Worm (Caenorhabditis elegans) whole organism, L4 larva: ENCODE data around the gene Y39A1A.27.

Experiments
- F26F4.8 ChIP-seq: fragments of 200-800 bp; sonication (Bioruptor generic); conservative IDR thresholded peaks from 2 replicates; pipeline ENCODE4 v1.3.6; 2022; ENCODE audit warnings: missing genetic modification characterization, missing compliant biosample characterization
- F44E2.7 ChIP-seq: fragments of 200-800 bp; sonication (Bioruptor generic); IDR thresholded peaks from 2 replicates; pipeline ENCODE4 v2.1.2; 2022; ENCODE audit warnings: missing genetic modification characterization, missing compliant biosample characterization
- Y5F2A.4 ChIP-seq: fragments of 200-800 bp; sonication (Bioruptor generic); optimal IDR thresholded peaks from 2 replicates; lab custom pipeline; 2018; ENCODE audit warnings: mild to moderate bottlenecking, missing genetic modification characterization, missing compliant biosample characterization
- ZK337.2 ChIP-seq: fragments of 200-800 bp; sonication (Bioruptor generic); IDR thresholded peaks from 2 replicates; pipeline ENCODE4 v1.3.6; 2022; ENCODE audit warnings: missing genetic modification reagents, missing genetic modification characterization, missing compliant biosample characterization
- aha-1 ChIP-seq: fragments of 150-350 bp; peaks from one replicate; lab custom pipeline; 2014; ENCODE audit warnings: missing biosample characterization, missing genetic modification characterization
- aly-2 ChIP-seq: sonication (generic microtip); optimal IDR thresholded peaks from 2 replicates; lab custom pipeline; 2018; ENCODE audit warnings: missing biosample characterization, missing genetic modification characterization
- arid-1 ChIP-seq: fragments of 200-800 bp; sonication (Bioruptor generic); conservative IDR thresholded peaks from 2 replicates; pipeline ENCODE4 v1.3.6; 2022; ENCODE audit warnings: missing genetic modification reagents, missing genetic modification characterization, missing compliant biosample characterization
- ceh-28 ChIP-seq: fragments of 150-350 bp; optimal IDR thresholded peaks from 2 replicates; lab custom pipeline; 2014; ENCODE audit warnings: missing biosample characterization, missing genetic modification reagents, missing genetic modification characterization
- ceh-82 ChIP-seq: sonication (generic microtip); optimal IDR thresholded peaks from 2 replicates; lab custom pipeline; 2017; ENCODE audit warnings: missing biosample characterization, missing genetic modification characterization
- daf-16 ChIP-seq, 3 experiments: sonication (generic microtip); optimal IDR thresholded peaks; 2 replicates each; lab custom pipeline; 2016 to 2017; ENCODE audit warnings: missing genetic modification characterization in 3 of 3, missing genetic modification reagents in 3 of 3, mild to moderate bottlenecking in 2 of 3, missing compliant biosample characterization in 2 of 3, missing biosample characterization in 1 of 3, moderate library complexity in 1 of 3
- dmd-6 ChIP-seq: fragments of 200-800 bp; sonication (Bioruptor generic); IDR thresholded peaks from 2 replicates; pipeline ENCODE4 v1.3.6; 2022; ENCODE audit warnings: missing genetic modification reagents, missing genetic modification characterization, missing compliant biosample characterization
- dpl-1 ChIP-seq: fragments of 150-350 bp; optimal IDR thresholded peaks from 2 replicates; lab custom pipeline; 2014; ENCODE audit warnings: missing biosample characterization, missing genetic modification reagents, missing genetic modification characterization
- duxl-1 ChIP-seq: sonication (generic microtip); optimal IDR thresholded peaks from 2 replicates; lab custom pipeline; 2016; ENCODE audit warnings: mild to moderate bottlenecking, missing genetic modification characterization, moderate library complexity, missing compliant biosample characterization; ENCODE audit not compliant: poor library complexity
- dve-1 ChIP-seq: sonication (generic microtip); optimal IDR thresholded peaks from 2 replicates; lab custom pipeline; 2017; ENCODE audit warnings: antibody characterized with exemption, mild to moderate bottlenecking, missing genetic modification characterization, missing compliant biosample characterization; ENCODE audit not compliant: insufficient read depth
- lin-1 ChIP-seq: fragments of 200-800 bp; sonication (Bioruptor generic); IDR thresholded peaks from 2 replicates; pipeline ENCODE4 v1.3.6; 2022; ENCODE audit warnings: missing genetic modification reagents, missing genetic modification characterization, missing compliant biosample characterization
- lin-13 ChIP-seq: fragments of 150-350 bp; optimal IDR thresholded peaks from 2 replicates; lab custom pipeline; 2014; ENCODE audit warnings: missing biosample characterization, missing genetic modification reagents, missing genetic modification characterization
- lin-38 ChIP-seq: fragments of 200-800 bp; sonication (Bioruptor generic); IDR thresholded peaks from 2 replicates; pipeline ENCODE4 v1.3.6; 2022; ENCODE audit warnings: missing genetic modification reagents, missing genetic modification characterization, missing compliant biosample characterization
- mes-2 ChIP-seq: sonication (generic microtip); optimal IDR thresholded peaks from 2 replicates; lab custom pipeline; 2016; ENCODE audit warnings: missing genotype, mild to moderate bottlenecking, missing genetic modification characterization, missing compliant biosample characterization; ENCODE audit not compliant: poor library complexity, severe bottlenecking
- nhr-10 ChIP-seq: fragments of 150-350 bp; optimal IDR thresholded peaks from 2 replicates; lab custom pipeline; 2014; ENCODE audit warnings: missing biosample characterization, missing genetic modification characterization
- nhr-102 ChIP-seq: sonication (generic microtip); optimal IDR thresholded peaks from 2 replicates; lab custom pipeline; 2016; ENCODE audit warnings: mild to moderate bottlenecking, missing genetic modification characterization, moderate library complexity, missing compliant biosample characterization
- nhr-111 ChIP-seq: fragments of 200-800 bp; sonication (Bioruptor generic); optimal IDR thresholded peaks from 2 replicates; lab custom pipeline; 2018; ENCODE audit warnings: mild to moderate bottlenecking, missing genetic modification characterization, missing compliant biosample characterization
- nhr-25 ChIP-seq: sonication (generic microtip); optimal IDR thresholded peaks from 2 replicates; lab custom pipeline; 2017; ENCODE audit warnings: missing genetic modification characterization, mild to moderate bottlenecking, missing compliant biosample characterization, antibody characterized with exemption, moderate library complexity, borderline replicate concordance; ENCODE audit not compliant: insufficient read depth
- nhr-28 ChIP-seq: fragments of 150-350 bp; optimal IDR thresholded peaks from 2 replicates; lab custom pipeline; 2014; ENCODE audit warnings: missing biosample characterization, missing genetic modification characterization
- nhr-6 ChIP-seq: fragments of 150-350 bp; optimal IDR thresholded peaks from 2 replicates; lab custom pipeline; 2014; ENCODE audit warnings: missing biosample characterization, missing genetic modification characterization
- pqm-1 ChIP-seq: sonication (generic microtip); optimal IDR thresholded peaks from 2 replicates; lab custom pipeline; 2017; ENCODE audit warnings: missing biosample characterization, missing genetic modification characterization
- saeg-2 ChIP-seq: fragments of 200-800 bp; sonication (Bioruptor generic); IDR thresholded peaks from 2 replicates; pipeline ENCODE4 v1.3.6; 2022; ENCODE audit warnings: missing genetic modification reagents, missing genetic modification characterization, missing compliant biosample characterization
- spr-1 ChIP-seq: sonication (generic microtip); optimal IDR thresholded peaks from 2 replicates; lab custom pipeline; 2016; ENCODE audit warnings: mild to moderate bottlenecking, missing genetic modification characterization, missing compliant biosample characterization
- spr-3 ChIP-seq: fragments of 200-800 bp; sonication (Bioruptor generic); optimal IDR thresholded peaks from 2 replicates; lab custom pipeline; 2018; ENCODE audit warnings: mild to moderate bottlenecking, missing genetic modification characterization, missing compliant biosample characterization
- tra-1 ChIP-seq: fragments of 200-800 bp; sonication (Bioruptor generic); IDR thresholded peaks from 2 replicates; pipeline ENCODE4 v1.3.6; 2022; ENCODE audit warnings: missing genetic modification reagents, missing genetic modification characterization, missing compliant biosample characterization
- unc-62 ChIP-seq, 3 experiments: fragments of 150-350 bp in 1 of 3; sonication (generic microtip); optimal IDR thresholded peaks in 2 of 3; peaks in 1 of 3; 1 replicate in 1 of 3; 2 replicates in 2 of 3; lab custom pipeline; 2014 to 2017; ENCODE audit warnings: missing biosample characterization in 3 of 3, missing genetic modification characterization in 3 of 3, missing genetic modification reagents in 3 of 3, missing genotype in 1 of 3
- vab-7 ChIP-seq: fragments of 200-800 bp; sonication (Bioruptor generic); IDR thresholded peaks from 2 replicates; pipeline ENCODE4 v1.3.6; 2022; ENCODE audit warnings: missing genetic modification reagents, missing genetic modification characterization, missing compliant biosample characterization

The Y39A1A.27 gene

DNA sequence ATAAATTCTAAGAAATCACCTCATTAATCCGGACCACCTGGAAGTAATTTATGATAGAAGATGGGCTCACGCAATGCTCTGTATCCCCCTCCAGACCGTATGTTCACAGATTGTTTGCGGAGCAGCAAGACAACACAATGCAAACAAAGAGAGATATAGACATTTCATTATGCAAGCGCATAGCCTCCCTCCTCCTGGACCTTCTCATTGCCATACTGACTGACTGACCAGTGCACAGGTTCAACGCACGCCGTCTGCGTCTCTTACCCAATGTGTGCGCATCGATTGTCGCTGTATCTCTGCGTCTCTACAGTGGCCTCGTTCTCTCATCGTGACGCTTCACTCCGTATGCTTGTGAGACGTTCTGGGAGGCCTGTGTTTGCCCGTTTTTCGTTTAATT, 12.9 kb downstream of the Y39A1A.27 start (continued):
- peak; percentile 2 for TF ChIP-seq dve-1
- no peak for TF ChIP-seq nhr-10 (tag; lab: Kevin White, UChicago)
- no peak for TF ChIP-seq tra-1 (GFP tag; lab: Robert Waterston, UW)
- TF ChIP-seq ZK337.2 (GFP tag; lab: Robert Waterston, UW): no peak
- peak; percentile 34 for TF ChIP-seq ceh-28
- no peak for TF ChIP-seq vab-7 (GFP tag; lab: Robert Waterston, UW)
- no peak for TF ChIP-seq lin-13 (GFP tag; lab: Kevin White, UChicago)
- TF ChIP-seq Y5F2A.4 (GFP tag; lab: Kevin White, UChicago): no peak
- TF ChIP-seq unc-62 (GFP tag; optimal IDR thresholded peaks at IDR 0.05 in 1 of 2; lab: Kevin White, UChicago): peak in 1 of 2 experiments; percentile 94
- TF ChIP-seq unc-62 (tag; optimal IDR thresholded peaks at IDR 0.05; lab: Kevin White, UChicago): no peak
- TF ChIP-seq nhr-6 (tag; lab: Kevin White, UChicago): peak; percentile 24
- no peak for TF ChIP-seq arid-1 (GFP tag; lab: Robert Waterston, UW)
- TF ChIP-seq nhr-111 (GFP tag; lab: Kevin White, UChicago): no peak
- TF ChIP-seq mes-2: peak; percentile 70
- TF ChIP-seq nhr-25: no peak
- TF ChIP-seq nhr-102 (tag; lab: Kevin White, UChicago): no peak
- TF ChIP-seq spr-1 (tag; lab: Kevin White, UChicago): no peak
- TF ChIP-seq lin-1 (GFP tag; lab: Robert Waterston, UW): no peak
- no peak for TF ChIP-seq F44E2.7 (GFP tag; lab: Robert Waterston, UW)

DNA sequence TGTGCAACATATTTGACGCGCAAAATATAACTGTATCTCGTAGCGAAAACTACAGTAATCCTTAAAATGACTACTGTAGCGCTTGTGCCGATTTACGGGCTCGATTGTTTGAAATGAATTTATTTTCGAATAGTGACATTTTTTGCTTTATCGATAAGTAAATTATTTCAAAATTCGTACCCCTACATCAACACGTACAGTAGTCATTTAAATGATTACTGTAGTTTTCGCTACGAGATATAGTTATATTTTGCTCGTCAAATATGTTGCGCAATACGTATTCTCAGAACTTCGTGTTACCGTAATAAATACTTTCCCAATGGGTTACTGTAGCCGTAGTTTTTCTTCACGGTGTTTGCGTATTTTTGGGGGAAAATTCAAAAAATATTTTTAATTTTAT, 14.1 kb downstream of the Y39A1A.27 start:
- TF ChIP-seq lin-38 (GFP tag; lab: Robert Waterston, UW) (no peak), dve-1 (no peak), duxl-1 (tag; lab: Kevin White, UChicago) (no peak)

DNA sequence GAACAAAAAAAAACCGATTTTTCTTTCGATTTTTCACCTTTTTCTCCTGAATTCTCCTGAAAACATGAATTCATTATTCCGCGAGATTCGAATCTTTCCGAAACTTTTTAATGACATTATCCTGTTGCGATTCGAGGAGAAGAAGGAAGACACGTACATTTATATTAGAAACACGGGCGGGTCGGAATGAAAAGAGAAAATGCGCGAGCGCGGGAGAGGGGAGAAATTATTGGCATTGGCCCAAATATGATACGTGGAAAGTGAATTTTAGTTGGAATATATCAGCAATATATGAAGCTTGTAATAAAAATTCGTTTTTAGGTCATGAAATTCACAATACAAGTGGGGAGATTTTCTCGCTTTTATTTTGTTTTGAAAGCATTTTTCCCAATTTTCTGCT, 14.7 kb downstream of the Y39A1A.27 start:
- TF ChIP-seq aly-2 (tag; lab: Kevin White, UChicago): no peak
- peak; percentile 84 for TF ChIP-seq aha-1 (tag; lab: Kevin White, UChicago)

DNA sequence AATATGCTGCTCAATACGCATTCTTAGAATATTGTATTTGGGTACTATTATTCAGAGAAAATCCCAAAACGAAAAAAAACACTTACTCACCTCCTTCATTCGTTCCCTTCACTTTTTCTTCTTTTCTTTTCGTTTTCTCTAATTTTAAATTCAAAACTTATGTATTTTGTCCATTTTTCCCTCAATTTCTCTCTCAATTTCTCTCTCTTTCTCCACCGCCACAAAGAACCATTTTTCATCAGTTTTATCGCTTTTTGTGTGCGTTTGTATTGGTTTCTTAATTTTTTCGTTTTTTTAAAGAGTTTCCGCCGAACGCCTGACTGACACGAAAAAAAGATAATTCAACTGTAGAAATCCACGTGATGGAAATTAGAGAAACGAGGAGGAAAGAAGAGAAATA, 15.9 kb downstream of the Y39A1A.27 start, which contains the start of gene cnt-2:
cnt-2 (plus strand) TSS at position 301 of the 400 bp plus-strand sequence.
- no peak for TF ChIP-seq aly-2 (tag; lab: Kevin White, UChicago)
- no peak for TF ChIP-seq saeg-2 (GFP tag; lab: Robert Waterston, UW)
- no peak for TF ChIP-seq nhr-102 (tag; lab: Kevin White, UChicago)
- no peak for TF ChIP-seq spr-3 (GFP tag; lab: Kevin White, UChicago)
- no peak for TF ChIP-seq nhr-6 (tag; lab: Kevin White, UChicago)

DNA sequence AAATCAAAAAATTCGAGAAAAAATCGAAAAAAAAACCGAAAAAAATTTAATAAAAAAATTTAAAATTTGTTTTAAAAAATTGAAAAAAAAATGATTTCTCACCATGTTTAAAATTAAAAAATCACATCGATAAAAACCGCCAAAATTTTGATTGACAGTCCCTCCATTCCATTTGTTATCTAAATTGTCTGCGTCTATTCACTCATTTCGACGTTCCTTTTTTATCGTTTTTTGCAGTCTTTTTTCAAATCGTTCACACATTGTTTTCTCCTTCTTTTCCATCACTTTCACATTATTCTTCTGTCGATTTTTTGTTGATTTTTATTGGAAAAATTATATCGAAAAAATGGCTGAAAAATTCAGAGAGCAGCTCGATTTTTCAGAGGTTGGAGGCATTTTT, 17.3 kb downstream of the Y39A1A.27 start:
- peak; percentile 57 for TF ChIP-seq pqm-1 (tag; lab: Kevin White, UChicago)
- TF ChIP-seq F26F4.8 (GFP tag; lab: Robert Waterston, UW): no peak
- TF ChIP-seq dpl-1: peak; percentile 5
- TF ChIP-seq nhr-28 (tag; lab: Kevin White, UChicago): peak; percentile 26
- TF ChIP-seq dmd-6 (GFP tag; lab: Robert Waterston, UW): peak; percentile 46; the same call in 1 of the 2 replicates
- TF ChIP-seq ceh-82 (tag; lab: Kevin White, UChicago): no peak
- no peak for TF ChIP-seq daf-16 (GFP tag; optimal IDR thresholded peaks at IDR 0.05; lab: Kevin White, UChicago)
- peak; percentile 37 for TF ChIP-seq daf-16 (tag; optimal IDR thresholded peaks at IDR 0.05; lab: Kevin White, UChicago)
- TF ChIP-seq dve-1: peak; percentile 39
